Fruit fly (Drosophila melanogaster): ENCODE measurements around the gene CG10232.

dm6 chr3R:23704383-23705033 is 16.9 kb downstream of the CG10232 start, which contains the start of gene Gba1b:
- TF ChIP-seq Hr78 (GFP tag; optimal IDR thresholded peaks at IDR 0.05) (no peak), CG9705 (GFP tag; optimal IDR thresholded peaks at IDR 0.05) (no peak), tai (GFP tag; optimal IDR thresholded peaks at IDR 0.05) (no peak), psq (GFP tag; optimal IDR thresholded peaks at IDR 0.05) (no peak), dsf (GFP tag; optimal IDR thresholded peaks at IDR 0.05; ENCODE audit: borderline replicate concordance) (no peak), pan (optimal IDR thresholded peaks at IDR 0.05) (no peak), Dfd (GFP tag; optimal IDR thresholded peaks at IDR 0.05) (no peak), OdsH (GFP tag; optimal IDR thresholded peaks at IDR 0.05) (no peak), CrebA (GFP tag; optimal IDR thresholded peaks at IDR 0.05; ENCODE audit: borderline replicate concordance) (no peak)

Measured in whole organism, wandering third instar larva.